Worm (Caenorhabditis elegans) whole organism, L1 larva: ENCODE measurements around the gene tank-1.

Source experiments
- F16B12.6 ChIP-seq: fragments of 150-350 bp; optimal IDR thresholded peaks from 2 replicates; lab custom pipeline; 2014; ENCODE audit warnings: missing biosample characterization, missing genetic modification characterization
- ceh-63 ChIP-seq: fragments of 200-800 bp; sonication (Bioruptor generic); optimal IDR thresholded peaks from 2 replicates; lab custom pipeline; 2018; ENCODE audit warnings: mild to moderate bottlenecking, missing genetic modification characterization, missing compliant biosample characterization
- ceh-8 ChIP-seq: fragments of 200-800 bp; sonication (Bioruptor generic); optimal IDR thresholded peaks from 2 replicates; lab custom pipeline; 2018; ENCODE audit warnings: mild to moderate bottlenecking, missing genetic modification characterization, moderate library complexity, missing compliant biosample characterization
- ceh-82 ChIP-seq, 3 experiments: fragments of 150-350 bp in 1 of 3; sonication (generic microtip) in 2 of 3; optimal IDR thresholded peaks; 2 replicates each; lab custom pipeline; 2014 to 2017; ENCODE audit warnings: missing biosample characterization in 3 of 3, missing genetic modification characterization in 3 of 3
- ceh-88 ChIP-seq: fragments of 200-800 bp; sonication (Bioruptor generic); IDR thresholded peaks from 2 replicates; pipeline ENCODE4 v1.3.6; 2022; ENCODE audit warnings: missing genetic modification characterization, missing compliant biosample characterization
- ces-1 ChIP-seq: fragments of 150-350 bp; optimal IDR thresholded peaks from 2 replicates; lab custom pipeline; 2014; ENCODE audit warnings: missing biosample characterization, missing genetic modification reagents, missing genetic modification characterization
- dpl-1 ChIP-seq, 3 experiments: fragments of 150-350 bp in 2 of 3; sonication (generic microtip) in 1 of 3; optimal IDR thresholded peaks; 2 replicates each; lab custom pipeline; 2014 to 2017; ENCODE audit warnings: missing biosample characterization in 3 of 3, missing genetic modification characterization in 3 of 3, missing genetic modification reagents in 3 of 3
- dsc-1 ChIP-seq: sonication (generic microtip); optimal IDR thresholded peaks from 2 replicates; lab custom pipeline; 2016; ENCODE audit warnings: mild to moderate bottlenecking, missing genetic modification characterization, missing compliant biosample characterization
- efl-1 ChIP-seq, 4 experiments: fragments of 150-350 bp; optimal IDR thresholded peaks in 3 of 4; peaks in 1 of 4; 1 replicate in 1 of 4; 2 replicates in 3 of 4; lab custom pipeline; 2014; ENCODE audit warnings: missing biosample characterization in 2 of 4, missing genetic modification characterization in 2 of 4, missing genetic modification reagents in 2 of 4
- fkh-10 ChIP-seq: sonication (generic microtip); optimal IDR thresholded peaks from 2 replicates; lab custom pipeline; 2017; ENCODE audit warnings: missing biosample characterization, missing genetic modification reagents, missing genetic modification characterization
- fkh-4 ChIP-seq: sonication (generic microtip); optimal IDR thresholded peaks from 2 replicates; lab custom pipeline; 2016; ENCODE audit warnings: missing compliant biosample characterization, missing genetic modification characterization, borderline replicate concordance
- hlh-17 ChIP-seq: fragments of 200-800 bp; sonication (Bioruptor generic); optimal IDR thresholded peaks from 2 replicates; lab custom pipeline; 2018; ENCODE audit warnings: missing genetic modification characterization, mild to moderate bottlenecking, missing compliant biosample characterization, moderate library complexity, borderline replicate concordance
- hlh-4 ChIP-seq: sonication (generic microtip); optimal IDR thresholded peaks from 2 replicates; lab custom pipeline; 2016; ENCODE audit warnings: mild to moderate bottlenecking, missing genetic modification characterization, missing compliant biosample characterization
- irx-1 ChIP-seq: sonication (generic microtip); optimal IDR thresholded peaks from 2 replicates; lab custom pipeline; 2016; ENCODE audit warnings: missing genetic modification characterization, missing compliant biosample characterization
- lin-13 ChIP-seq: fragments of 150-350 bp; optimal IDR thresholded peaks from 2 replicates; lab custom pipeline; 2014; ENCODE audit warnings: missing biosample characterization, missing genetic modification reagents, missing genetic modification characterization
- lin-14 ChIP-seq: fragments of 200-800 bp; sonication (Bioruptor generic); optimal IDR thresholded peaks from 2 replicates; lab custom pipeline; 2018; ENCODE audit warnings: mild to moderate bottlenecking, missing genetic modification characterization, moderate library complexity, missing compliant biosample characterization
- lin-15B ChIP-seq: fragments of 150-350 bp; sonication (generic microtip); optimal IDR thresholded peaks from 3 replicates; lab custom pipeline; 2014; ENCODE audit warnings: missing biosample characterization, missing genetic modification characterization
- lin-35 ChIP-seq, 2 experiments: fragments of 150-350 bp; optimal IDR thresholded peaks; 2 replicates each; lab custom pipeline; 2014; ENCODE audit warnings: missing biosample characterization in 2 of 2, missing genetic modification characterization in 2 of 2, missing genetic modification reagents in 2 of 2
- lsy-2 ChIP-seq, 2 experiments: fragments of 150-350 bp; optimal IDR thresholded peaks; 2 replicates each; lab custom pipeline; 2014; ENCODE audit warnings: missing biosample characterization in 2 of 2, missing genetic modification characterization in 2 of 2
- mab-9 ChIP-seq: fragments of 200-800 bp; sonication (Bioruptor generic); IDR thresholded peaks from 2 replicates; pipeline ENCODE4 v1.3.6; 2022; ENCODE audit warnings: missing genetic modification reagents, missing genetic modification characterization, missing compliant biosample characterization
- mdl-1 ChIP-seq, 2 experiments: fragments of 150-350 bp; optimal IDR thresholded peaks; 2 replicates each; lab custom pipeline; 2014 to 2017; ENCODE audit warnings: missing biosample characterization in 2 of 2, missing genetic modification characterization in 2 of 2, inconsistent platforms in 1 of 2
- nhr-11 ChIP-seq: fragments of 150-350 bp; optimal IDR thresholded peaks from 2 replicates; lab custom pipeline; 2014; ENCODE audit warnings: missing biosample characterization, missing genetic modification characterization
- nhr-19 ChIP-seq: fragments of 200-800 bp; sonication (Bioruptor generic); conservative IDR thresholded peaks from 2 replicates; pipeline ENCODE4 v1.3.6; 2022; ENCODE audit warnings: missing genetic modification characterization, missing compliant biosample characterization
- nhr-237 ChIP-seq: fragments of 150-350 bp; optimal IDR thresholded peaks from 2 replicates; lab custom pipeline; 2014; ENCODE audit warnings: missing biosample characterization, missing genetic modification characterization
- nhr-71 ChIP-seq: sonication (generic microtip); optimal IDR thresholded peaks from 2 replicates; lab custom pipeline; 2016; ENCODE audit warnings: mild to moderate bottlenecking, missing genetic modification characterization, moderate library complexity, missing compliant biosample characterization
- nhr-85 ChIP-seq: sonication (generic microtip); peaks from one replicate; lab custom pipeline; 2016; ENCODE audit warnings: missing genetic modification characterization, inconsistent platforms, missing compliant biosample characterization
- nhr-90 ChIP-seq: sonication (generic microtip); optimal IDR thresholded peaks from 2 replicates; lab custom pipeline; 2016; ENCODE audit warnings: mild to moderate bottlenecking, missing genetic modification characterization, missing compliant biosample characterization; ENCODE audit not compliant: poor library complexity
- pax-3 ChIP-seq: fragments of 200-800 bp; sonication (Bioruptor generic); optimal IDR thresholded peaks from 2 replicates; lab custom pipeline; 2018; ENCODE audit warnings: mild to moderate bottlenecking, missing genetic modification characterization, moderate library complexity, missing compliant biosample characterization
- rnt-1 ChIP-seq: sonication (generic microtip); optimal IDR thresholded peaks from 2 replicates; lab custom pipeline; 2016; ENCODE audit warnings: mild to moderate bottlenecking, missing genetic modification characterization, moderate library complexity, missing compliant biosample characterization
- sptf-1 ChIP-seq: fragments of 150-350 bp; optimal IDR thresholded peaks from 2 replicates; lab custom pipeline; 2014; ENCODE audit warnings: missing biosample characterization, missing genetic modification characterization
- sup-37 ChIP-seq: fragments of 200-800 bp; sonication (Bioruptor generic); optimal IDR thresholded peaks from 2 replicates; lab custom pipeline; 2018; ENCODE audit warnings: mild to moderate bottlenecking, missing genetic modification characterization, missing compliant biosample characterization
- tlp-1 ChIP-seq: fragments of 150-350 bp; optimal IDR thresholded peaks from 2 replicates; lab custom pipeline; 2014; ENCODE audit warnings: missing biosample characterization, missing genetic modification characterization
- unc-130 ChIP-seq: fragments of 150-350 bp; optimal IDR thresholded peaks from 2 replicates; lab custom pipeline; 2017; ENCODE audit warnings: missing biosample characterization, missing genetic modification characterization, inconsistent platforms
- zag-1 ChIP-seq: fragments of 150-350 bp; optimal IDR thresholded peaks from 2 replicates; lab custom pipeline; 2014; ENCODE audit warnings: missing biosample characterization, missing genetic modification characterization
- ztf-11 ChIP-seq, 2 experiments: sonication (generic microtip); optimal IDR thresholded peaks; 2 replicates each; lab custom pipeline; 2016 to 2017; ENCODE audit warnings: missing genetic modification characterization in 2 of 2, missing biosample characterization in 1 of 2, missing compliant biosample characterization in 1 of 2
- ztf-4 ChIP-seq: fragments of 150-350 bp; optimal IDR thresholded peaks from 2 replicates; lab custom pipeline; 2014; ENCODE audit warnings: missing biosample characterization, missing genetic modification characterization

Gene tank-1

DNA sequence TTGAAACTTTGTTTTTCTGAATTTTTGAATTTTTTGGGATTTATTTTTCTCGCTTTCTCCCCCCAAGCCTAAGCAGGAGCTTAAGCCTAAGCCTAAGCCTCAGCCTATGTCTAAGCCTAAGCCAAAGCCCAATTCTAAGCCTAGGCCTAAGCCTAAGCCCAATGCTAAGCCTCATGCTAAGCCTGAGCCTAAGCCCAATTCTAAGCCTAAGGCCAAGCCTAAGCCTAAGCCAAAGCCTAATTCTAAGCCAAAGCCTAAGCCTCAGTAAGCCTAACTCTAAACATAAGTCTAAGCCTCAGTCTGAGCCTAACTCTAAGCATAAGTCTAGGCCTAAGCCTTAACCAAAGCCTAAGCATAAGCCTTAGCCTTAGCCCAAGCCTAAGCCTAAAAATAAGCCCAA is 43.1 kb downstream of the tank-1 start:
- no peak for TF ChIP-seq zag-1 (tag; lab: Kevin White, UChicago)
- no peak for TF ChIP-seq ceh-82 (tag; optimal IDR thresholded peaks at IDR 0.05; lab: Kevin White, UChicago)
- TF ChIP-seq, all 84 proteins: peak for 0

- TF ChIP-seq efl-1 (optimal IDR thresholded peaks at IDR 0.05; lab: Kevin White, UChicago) (no peak), efl-1 (GFP tag; optimal IDR thresholded peaks at IDR 0.05 in 1 of 2; lab: Kevin White, UChicago) (peak in 1 of 2 experiments; percentile 73), nhr-85 (tag; lab: Kevin White, UChicago) (peak; percentile 10), nhr-71 (no peak), lin-14 (GFP tag; lab: Kevin White, UChicago) (peak; percentile 27)
Measured at ce11 chrV:1236333-1237068, 49.0 kb downstream of the tank-1 start.

DNA sequence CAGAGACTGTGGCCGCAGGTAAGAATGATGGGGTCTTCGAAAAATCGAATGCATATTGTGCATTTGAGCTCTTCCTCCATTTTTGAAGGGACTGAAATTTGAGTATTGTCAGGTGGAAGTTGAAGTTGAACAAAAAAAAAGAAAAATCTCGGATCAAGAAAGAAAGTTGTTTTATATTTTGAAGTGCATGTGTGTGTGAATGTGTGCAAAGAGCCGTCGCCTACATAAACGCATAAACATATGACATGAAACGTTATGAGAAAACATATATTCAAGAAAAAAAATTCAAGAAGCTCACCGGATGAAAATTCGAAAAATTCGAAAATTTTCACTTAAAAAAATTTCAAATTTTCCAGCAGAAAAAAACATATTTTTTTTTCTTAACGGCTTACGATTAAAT is 50.2 kb downstream of the tank-1 start, which contains the start of gene madd-2:
madd-2 (minus strand) TSS at position 101 of the 400 bp plus-strand sequence.
- no peak for TF ChIP-seq sptf-1 (tag; lab: Kevin White, UChicago)
- peak; percentile 11 for TF ChIP-seq nhr-85 (tag; lab: Kevin White, UChicago)
- TF ChIP-seq, all 84 proteins: peak for 1

DNA sequence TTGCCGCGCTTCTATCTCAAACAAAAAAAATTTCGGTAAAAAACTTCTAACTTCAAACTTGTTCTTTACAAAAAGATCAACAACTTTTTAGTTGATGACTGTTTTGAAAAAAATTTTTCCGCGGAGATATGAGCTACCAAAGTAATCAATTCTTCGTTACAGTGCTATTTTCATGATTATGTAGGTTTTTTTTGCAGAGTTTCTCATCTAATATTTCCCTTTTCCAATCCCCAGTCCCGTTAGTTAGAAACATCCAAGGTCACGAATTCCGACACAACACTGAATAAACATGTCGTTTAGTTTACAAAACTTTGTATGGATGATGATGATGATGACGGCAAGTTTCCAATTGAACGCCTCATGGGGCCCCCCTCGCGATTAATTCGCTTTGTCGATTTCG is 52.9 kb downstream of the tank-1 start:
- TF ChIP-seq ztf-4 (tag; lab: Kevin White, UChicago) (no peak), nhr-85 (tag; lab: Kevin White, UChicago) (peak; percentile 29)

DNA sequence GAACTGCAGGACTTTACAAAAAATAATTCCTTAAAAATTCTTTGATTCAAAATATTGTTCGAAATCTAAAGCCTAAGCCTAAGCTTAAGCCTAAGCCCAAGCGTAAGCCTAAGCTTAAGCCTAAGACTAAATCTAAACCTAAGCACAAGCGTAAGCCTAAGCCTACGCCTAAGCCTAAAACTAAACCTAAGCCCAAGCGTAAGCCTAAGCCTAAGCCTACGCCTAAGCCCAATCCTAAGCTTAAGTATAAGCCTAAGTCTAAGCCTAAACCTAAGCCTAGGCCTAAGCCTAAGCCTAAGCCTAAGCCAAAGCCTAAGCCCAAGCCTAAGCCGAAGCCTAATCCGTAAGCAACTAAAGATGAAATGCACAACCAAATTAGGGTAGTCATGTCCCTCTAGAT is 55.0 kb downstream of the tank-1 start:
- no peak for TF ChIP-seq fkh-4 (tag; lab: Kevin White, UChicago)
- TF ChIP-seq ceh-63, result no peak
- no peak for TF ChIP-seq nhr-85 (tag; lab: Kevin White, UChicago)
- TF ChIP-seq sup-37, result no peak
- TF ChIP-seq nhr-237 (tag; lab: Kevin White, UChicago), result no peak
- TF ChIP-seq lin-13 (GFP tag; lab: Kevin White, UChicago), result no peak
- no peak for TF ChIP-seq ztf-4 (tag; lab: Kevin White, UChicago)
- TF ChIP-seq hlh-17 (GFP tag; lab: Kevin White, UChicago), result no peak
- TF ChIP-seq lin-35 (GFP tag; optimal IDR thresholded peaks at IDR 0.05; lab: Kevin White, UChicago), result no peak
- no peak for TF ChIP-seq mdl-1 (tag; optimal IDR thresholded peaks at IDR 0.05; lab: Kevin White, UChicago)
- no peak for TF ChIP-seq lsy-2 (tag; optimal IDR thresholded peaks at IDR 0.05; lab: Kevin White, UChicago)
- TF ChIP-seq ztf-11 (tag; optimal IDR thresholded peaks at IDR 0.05; lab: Kevin White, UChicago), result no peak
- no peak for TF ChIP-seq hlh-4 (tag; lab: Kevin White, UChicago)

DNA sequence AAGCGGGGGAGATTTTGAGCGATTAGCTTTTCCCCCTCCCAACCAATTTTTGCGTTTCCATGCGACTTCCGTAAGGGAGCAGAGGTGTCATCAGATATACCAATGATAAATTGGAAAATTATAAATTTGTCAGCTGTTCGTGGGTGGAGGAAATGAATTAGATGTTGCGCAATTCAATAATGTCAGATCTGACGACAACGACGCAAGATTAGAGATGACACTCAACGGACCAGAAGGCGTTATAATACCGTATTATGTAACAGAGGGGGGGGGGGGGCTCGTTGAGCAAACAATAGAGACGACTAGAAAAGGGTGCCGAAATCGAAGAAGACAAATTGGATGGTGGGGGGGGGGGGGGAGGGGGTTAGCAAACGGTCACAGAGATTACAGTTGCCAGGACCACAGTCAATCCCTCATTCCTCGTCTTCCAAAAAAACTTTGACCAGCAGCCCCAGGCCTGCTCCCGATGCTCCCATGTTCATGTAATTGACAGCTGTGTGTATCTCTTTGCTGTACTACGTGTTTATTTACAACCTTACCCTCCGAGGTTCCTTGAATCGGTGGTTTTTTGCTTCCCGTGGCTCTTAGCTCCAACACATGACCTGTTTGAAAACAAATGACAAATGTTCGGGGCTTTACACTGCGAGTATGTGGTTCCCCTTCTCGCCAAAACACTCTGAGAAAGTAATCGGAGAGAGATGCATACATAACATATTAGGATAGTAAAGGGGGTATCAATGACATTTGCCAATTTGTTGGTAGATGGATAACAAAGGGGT is 56.4 kb downstream of the tank-1 start:
- TF ChIP-seq ceh-63, result no peak
- TF ChIP-seq lin-15B (tag; lab: Kevin White, UChicago), result no peak
- no peak for TF ChIP-seq ceh-88
- TF ChIP-seq fkh-10, result no peak
- TF ChIP-seq lin-14 (GFP tag; lab: Kevin White, UChicago), result peak; percentile 88
- no peak for TF ChIP-seq fkh-4 (tag; lab: Kevin White, UChicago)
- TF ChIP-seq ces-1 (GFP tag; lab: Kevin White, UChicago), result no peak
- no peak for TF ChIP-seq mab-9 (GFP tag; lab: Robert Waterston, UW)
- peak; percentile 71 for TF ChIP-seq rnt-1
- TF ChIP-seq dpl-1 (GFP tag; optimal IDR thresholded peaks at IDR 0.05; lab: Kevin White, UChicago), result no peak
- TF ChIP-seq irx-1 (tag; lab: Kevin White, UChicago), result no peak
- TF ChIP-seq hlh-17 (GFP tag; lab: Kevin White, UChicago), result no peak
- no peak for TF ChIP-seq efl-1 (optimal IDR thresholded peaks at IDR 0.05; lab: Kevin White, UChicago)
- TF ChIP-seq efl-1 (GFP tag; optimal IDR thresholded peaks at IDR 0.05 in 1 of 2; lab: Kevin White, UChicago), result peak in 1 of 2 experiments; percentile 42
- no peak for TF ChIP-seq F16B12.6 (tag; lab: Kevin White, UChicago)
- no peak for TF ChIP-seq tlp-1
- TF ChIP-seq nhr-19 (GFP tag; lab: Robert Waterston, UW), result peak; percentile 20; the same call in 1 of the 2 replicates
- TF ChIP-seq hlh-4 (tag; lab: Kevin White, UChicago), result no peak
- peak; percentile 53 for TF ChIP-seq nhr-71
- TF ChIP-seq nhr-90, result no peak
- TF ChIP-seq unc-130 (tag; lab: Kevin White, UChicago), result peak; percentile 36
- TF ChIP-seq pax-3 (tag; lab: Kevin White, UChicago), result no peak
- no peak for TF ChIP-seq nhr-85 (tag; lab: Kevin White, UChicago)
- no peak for TF ChIP-seq nhr-11 (tag; lab: Kevin White, UChicago)
- TF ChIP-seq ceh-8 (GFP tag; lab: Kevin White, UChicago), result no peak
- peak in 1 of 2 experiments; percentile 36 for TF ChIP-seq lsy-2 (tag; optimal IDR thresholded peaks at IDR 0.05; lab: Kevin White, UChicago)
- TF ChIP-seq dsc-1 (tag; lab: Kevin White, UChicago), result no peak
